Worm (Caenorhabditis elegans): ENCODE measurements around the gene C27D6.12.

C27D6.12 gene

DNA sequence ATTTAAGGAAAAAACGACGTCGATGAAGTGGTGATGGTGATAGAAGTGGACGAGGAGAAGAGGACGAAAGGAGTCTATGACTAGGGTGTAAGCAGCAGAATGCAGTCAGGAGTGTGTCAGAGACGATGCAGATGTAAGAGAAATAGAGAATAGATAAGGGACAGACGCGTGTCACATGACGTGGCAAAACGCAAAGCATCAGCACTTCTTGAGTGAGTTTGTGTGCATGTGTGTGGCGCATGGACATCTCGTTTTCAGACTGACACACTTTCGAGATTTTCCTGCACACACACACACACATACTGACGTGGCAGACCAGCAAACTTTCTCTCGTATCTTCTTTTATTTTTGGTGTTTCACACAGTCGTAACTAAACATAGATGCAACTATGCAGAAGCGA, 4.6 kb upstream of the C27D6.12 start (continued):
- TF ChIP-seq dpff-1 (tag; optimal IDR thresholded peaks at IDR 0.05) = no peak
- TF ChIP-seq rec-8 (tag; optimal IDR thresholded peaks at IDR 0.05) = no peak
- TF ChIP-seq lin-35 (GFP tag; optimal IDR thresholded peaks at IDR 0.05) = peak in 1 of 3 experiments; percentile 60
- no peak for TF ChIP-seq nhr-120 (GFP tag; IDR thresholded peaks at IDR 0.05)
- peak; percentile 72 for TF ChIP-seq tlf-1 (GFP tag; optimal IDR thresholded peaks at IDR 0.05)
- peak; percentile 50 for TF ChIP-seq mcd-1 (GFP tag; IDR thresholded peaks at IDR 0.05)
- TF ChIP-seq Y67H2A.10 (GFP tag; conservative IDR thresholded peaks at IDR 0.05) = no peak
- TF ChIP-seq T26A5.8 (tag; optimal IDR thresholded peaks at IDR 0.05) = no peak
- no peak for TF ChIP-seq ztf-25 (GFP tag; IDR thresholded peaks at IDR 0.05)
- no peak for TF ChIP-seq sdz-38 (tag; optimal IDR thresholded peaks at IDR 0.05)
- peak; percentile 92 for TF ChIP-seq nhr-80 (tag; optimal IDR thresholded peaks at IDR 0.05)
- TF ChIP-seq hlh-12 (tag; optimal IDR thresholded peaks at IDR 0.05) = no peak
- no peak for TF ChIP-seq xnd-1 (tag; optimal IDR thresholded peaks at IDR 0.05)
- no peak for TF ChIP-seq snpc-1.3 (tag; optimal IDR thresholded peaks at IDR 0.05; ENCODE audit: insufficient read depth)
- TF ChIP-seq F57C9.4 (tag; optimal IDR thresholded peaks at IDR 0.05) = no peak
- TF ChIP-seq egl-44 (GFP tag; IDR thresholded peaks at IDR 0.05) = peak; percentile 81; the same call in 1 of the 2 replicates
- 0 out of 2 replicates have a peak, but pooled peaks have one; percentile 24 for TF ChIP-seq lin-26 (GFP tag; IDR thresholded peaks at IDR 0.05)
- TF ChIP-seq nhr-27 (tag; optimal IDR thresholded peaks at IDR 0.05) = no peak
- TF ChIP-seq ztf-6 (GFP tag; IDR thresholded peaks at IDR 0.05) = no peak
- no peak for TF ChIP-seq snpc-1.1 (tag; optimal IDR thresholded peaks at IDR 0.05; ENCODE audit: insufficient read depth)
- TF ChIP-seq F23B12.7 (tag; optimal IDR thresholded peaks at IDR 0.05; ENCODE audit: insufficient read depth) = no peak
- no peak for TF ChIP-seq snpc-3.4 (tag; optimal IDR thresholded peaks at IDR 0.05)

DNA sequence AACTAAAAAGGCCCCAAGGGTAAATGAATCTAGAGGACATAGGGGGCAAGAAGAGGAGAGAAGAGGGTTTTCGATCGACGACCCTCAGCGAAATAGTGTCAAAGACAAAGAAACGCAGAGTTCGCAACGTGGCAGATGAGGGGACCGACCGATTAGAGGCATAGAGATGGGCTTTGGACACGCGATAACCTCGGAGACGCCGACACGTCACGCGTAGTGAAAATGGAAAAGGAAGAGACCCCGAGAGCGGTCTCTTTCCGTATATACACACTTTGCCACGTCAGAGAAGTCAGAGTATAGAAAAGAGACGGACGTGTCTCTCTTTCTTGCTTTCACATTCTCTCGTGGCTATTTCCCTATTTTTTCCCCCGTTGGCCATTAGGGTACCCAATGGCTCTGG, 3.7 kb upstream of the C27D6.12 start:
- 0 out of 2 replicates have a peak, but pooled peaks have one; percentile 61 for TF ChIP-seq egl-44 (GFP tag; IDR thresholded peaks at IDR 0.05)
- TF ChIP-seq tbp1 (GFP tag; optimal IDR thresholded peaks at IDR 0.05) = peak; percentile 25
- no peak for TF ChIP-seq B0019.2 (GFP tag; conservative IDR thresholded peaks at IDR 0.05)
- no peak for TF ChIP-seq ccch-3 (GFP tag; optimal IDR thresholded peaks at IDR 0.05)
- TF ChIP-seq dpff-1 (tag; optimal IDR thresholded peaks at IDR 0.05) = no peak
- no peak for TF ChIP-seq dox-1 (GFP tag; IDR thresholded peaks at IDR 0.05)
- TF ChIP-seq nhr-120 (GFP tag; IDR thresholded peaks at IDR 0.05) = no peak
- TF ChIP-seq B0261.1 (tag; optimal IDR thresholded peaks at IDR 0.05) = no peak
- TF ChIP-seq ztf-28 (GFP tag; IDR thresholded peaks at IDR 0.05) = no peak
- peak in 1 of 3 experiments; percentile 50 for TF ChIP-seq lin-35 (GFP tag; optimal IDR thresholded peaks at IDR 0.05)
- TF ChIP-seq gei-17 (GFP tag; optimal IDR thresholded peaks at IDR 0.05) = peak; percentile 28
- TF ChIP-seq zim-3 (tag; optimal IDR thresholded peaks at IDR 0.05) = no peak
- TF ChIP-seq Y53G8AR.9 (GFP tag; conservative IDR thresholded peaks at IDR 0.05) = 0 out of 2 replicates have a peak, but pooled peaks have one; percentile 36
- TF ChIP-seq T07F8.4 (tag; optimal IDR thresholded peaks at IDR 0.05) = no peak
- TF ChIP-seq athp-1 (tag; optimal IDR thresholded peaks at IDR 0.05) = no peak
- no peak for TF ChIP-seq aptf-3 (GFP tag; IDR thresholded peaks at IDR 0.05)
- TF ChIP-seq F55B11.4 (tag; optimal IDR thresholded peaks at IDR 0.05; ENCODE audit: borderline replicate concordance, insufficient read depth) = no peak
- no peak for TF ChIP-seq hrde-1 (tag; optimal IDR thresholded peaks at IDR 0.05; ENCODE audit: borderline replicate concordance)
- TF ChIP-seq lsy-27 (tag; optimal IDR thresholded peaks at IDR 0.05; ENCODE audit: borderline replicate concordance, insufficient read depth) = no peak
- peak; percentile 64 for TF ChIP-seq somi-1 (GFP tag; optimal IDR thresholded peaks at IDR 0.05)
- no peak for TF ChIP-seq B0035.1 (tag; optimal IDR thresholded peaks at IDR 0.05)
- TF ChIP-seq zfh-2 (GFP tag; conservative IDR thresholded peaks at IDR 0.05) = peak; percentile 92
- peak; percentile 55 for TF ChIP-seq repo-1 (tag; optimal IDR thresholded peaks at IDR 0.05)
- no peak for TF ChIP-seq F23B12.7 (tag; optimal IDR thresholded peaks at IDR 0.05; ENCODE audit: insufficient read depth)
- TF ChIP-seq K11D2.4 (GFP tag; IDR thresholded peaks at IDR 0.05) = peak; percentile 31; the same call in 1 of the 2 replicates
- peak; percentile 42 for TF ChIP-seq ztf-3 (GFP tag; optimal IDR thresholded peaks at IDR 0.05)
- no peak for TF ChIP-seq akir-1 (GFP tag; optimal IDR thresholded peaks at IDR 0.05)
- no peak for TF ChIP-seq attf-3 (GFP tag; conservative IDR thresholded peaks at IDR 0.05)
- TF ChIP-seq rpc-1 (optimal IDR thresholded peaks at IDR 0.05) = no peak
- TF ChIP-seq rpc-1 (tag; optimal IDR thresholded peaks at IDR 0.05) = no peak

Data from whole organism, young adult.